Worm (Caenorhabditis elegans) whole organism, L3 larva: Measurements from ENCODE around the gene F25G6.9.

ENCODE experiments used
- egl-27 ChIP-seq: sonication (generic microtip); optimal IDR thresholded peaks from 4 replicates; lab custom pipeline; 2017; ENCODE audit warnings: missing biosample characterization, missing genetic modification reagents, missing genetic modification characterization
- mdl-1 ChIP-seq: fragments of 150-350 bp; optimal IDR thresholded peaks from 2 replicates; lab custom pipeline; 2014; ENCODE audit warnings: missing biosample characterization, missing genetic modification characterization
- nfya-1 ChIP-seq: sonication (generic microtip); optimal IDR thresholded peaks from 2 replicates; lab custom pipeline; 2017; ENCODE audit warnings: missing genetic modification characterization, mild to moderate bottlenecking, missing compliant biosample characterization, antibody characterized with exemption, moderate library complexity; ENCODE audit not compliant: insufficient read depth
- nhr-11 ChIP-seq: fragments of 150-350 bp; optimal IDR thresholded peaks from 2 replicates; lab custom pipeline; 2014; ENCODE audit warnings: missing biosample characterization, missing genetic modification characterization
- nhr-237 ChIP-seq: fragments of 150-350 bp; optimal IDR thresholded peaks from 2 replicates; lab custom pipeline; 2014; ENCODE audit warnings: missing biosample characterization, missing genetic modification characterization
- nhr-25 ChIP-seq: sonication (generic microtip); optimal IDR thresholded peaks from 2 replicates; lab custom pipeline; 2017; ENCODE audit warnings: missing biosample characterization, missing genetic modification characterization
- sea-2 ChIP-seq: fragments of 150-350 bp; sonication (generic microtip); optimal IDR thresholded peaks from 4 replicates; lab custom pipeline; 2014; ENCODE audit warnings: missing biosample characterization, missing genetic modification reagents, missing genetic modification characterization

- TF ChIP-seq egl-27 (tag; lab: Kevin White, UChicago) (no peak), nhr-11 (tag; lab: Kevin White, UChicago) (no peak), nhr-237 (tag; lab: Kevin White, UChicago) (no peak), nhr-25 (tag; lab: Kevin White, UChicago) (peak; percentile 27), nfya-1 (tag; lab: Kevin White, UChicago) (no peak), sea-2 (GFP tag; lab: Kevin White, UChicago) (no peak), mdl-1 (tag; lab: Kevin White, UChicago) (no peak)
Measured at ce11 chrV:8618738-8619137, 48.9 kb upstream of the F25G6.9 start, which contains the start of gene grd-5.
